Worm (Caenorhabditis elegans) whole organism, young adult: ENCODE data around the gene rilp-1.

Experiments
- him-1 ChIP-seq: sonication (generic microtip); optimal IDR thresholded peaks from 2 replicates; lab custom pipeline; 2016; ENCODE audit warnings: missing genotype, missing genetic modification reagents, missing genetic modification characterization, missing compliant biosample characterization
- hmg-1.2 ChIP-seq: fragments of 200-800 bp; sonication (Bioruptor generic); IDR thresholded peaks from 2 replicates; pipeline ENCODE4 v1.3.6; 2022; ENCODE audit warnings: missing genetic modification reagents, missing genetic modification characterization, missing compliant biosample characterization
- hmg-20 ChIP-seq: fragments of 200-800 bp; sonication (Bioruptor generic); IDR thresholded peaks from 2 replicates; pipeline ENCODE4 v1.3.6; 2022; ENCODE audit warnings: missing genetic modification reagents, missing genetic modification characterization, missing compliant biosample characterization
- tbp1 ChIP-seq: fragments of 200-800 bp; sonication (Bioruptor generic); optimal IDR thresholded peaks from 2 replicates; lab custom pipeline; 2018; ENCODE audit warnings: mild to moderate bottlenecking, missing genetic modification characterization, missing compliant biosample characterization

DNA sequence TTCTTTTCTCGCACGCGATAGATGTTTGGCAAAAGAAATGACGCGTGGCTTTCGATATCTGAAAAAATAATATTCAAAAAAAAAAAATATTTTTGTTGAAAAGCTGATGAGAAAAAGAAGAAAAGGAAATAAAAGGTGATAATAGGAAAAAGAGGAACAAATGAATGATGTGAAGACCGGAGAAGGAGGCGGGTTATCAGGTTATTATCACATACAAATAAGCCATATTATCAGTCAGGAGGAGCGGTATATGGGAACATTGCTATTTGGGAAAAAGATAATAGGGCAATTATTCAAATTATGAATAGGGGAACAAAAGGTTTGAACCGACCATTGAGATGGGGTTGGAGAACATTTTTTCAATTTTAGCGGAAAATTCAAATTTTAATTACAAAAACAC, 38.2 kb downstream of the rilp-1 start:
- TF ChIP-seq hmg-1.2 (GFP tag; lab: Robert Waterston, UW), result no peak
- no peak for TF ChIP-seq hmg-20 (GFP tag; lab: Robert Waterston, UW)
- TF ChIP-seq him-1 (tag; lab: Kevin White, UChicago), result no peak
- TF ChIP-seq tbp1 (GFP tag; lab: Kevin White, UChicago), result no peak
